Worm (Caenorhabditis elegans) whole organism, mixed stage, embryonic: ENCODE measurements around the gene phat-5.

Experiments used
- elt-1 ChIP-seq: sonication (generic microtip); optimal IDR thresholded peaks from 2 replicates; lab custom pipeline; 2017; ENCODE audit warnings: missing genetic modification characterization, mild to moderate bottlenecking, missing compliant biosample characterization, antibody characterized with exemption, moderate library complexity, borderline replicate concordance; ENCODE audit not compliant: insufficient read depth
- lsy-2 ChIP-seq: fragments of 150-350 bp; optimal IDR thresholded peaks from 2 replicates; lab custom pipeline; 2014; ENCODE audit warnings: missing biosample characterization, missing genetic modification characterization
- mep-1 ChIP-seq: fragments of 150-350 bp; optimal IDR thresholded peaks from 2 replicates; lab custom pipeline; 2017; ENCODE audit warnings: missing biosample characterization, missing genetic modification reagents, missing genetic modification characterization, inconsistent platforms
- nhr-2 ChIP-seq: fragments of 150-350 bp; optimal IDR thresholded peaks from 2 replicates; lab custom pipeline; 2014; ENCODE audit warnings: missing biosample characterization, missing genetic modification characterization
- nhr-237 ChIP-seq: fragments of 150-350 bp; optimal IDR thresholded peaks from 2 replicates; lab custom pipeline; 2014; ENCODE audit warnings: missing biosample characterization, missing genetic modification characterization
- nhr-28 ChIP-seq: fragments of 150-350 bp; optimal IDR thresholded peaks from 2 replicates; lab custom pipeline; 2014; ENCODE audit warnings: missing biosample characterization, missing genetic modification characterization
- pha-4 ChIP-seq: fragments of 150-350 bp; optimal IDR thresholded peaks from 2 replicates; lab custom pipeline; 2018; ENCODE audit warnings: missing biosample characterization, missing genetic modification reagents, missing genetic modification characterization
- unc-62 ChIP-seq: fragments of 150-350 bp; optimal IDR thresholded peaks from 2 replicates; lab custom pipeline; 2014; ENCODE audit warnings: missing biosample characterization, missing genetic modification reagents, missing genetic modification characterization
- zip-8 ChIP-seq: fragments of 150-350 bp; optimal IDR thresholded peaks from 2 replicates; lab custom pipeline; 2014; ENCODE audit warnings: missing biosample characterization, missing genetic modification characterization
- ztf-11 ChIP-seq: fragments of 150-350 bp; optimal IDR thresholded peaks from 2 replicates; lab custom pipeline; 2014; ENCODE audit warnings: missing biosample characterization, missing genetic modification characterization

- TF ChIP-seq unc-62 (GFP tag; lab: Kevin White, UChicago) (no peak), mep-1 (tag; lab: Kevin White, UChicago) (no peak), pha-4 (tag; lab: Kevin White, UChicago) (no peak), lsy-2 (tag; lab: Kevin White, UChicago) (no peak), nhr-237 (tag; lab: Kevin White, UChicago) (no peak), nhr-2 (no peak), zip-8 (tag; lab: Kevin White, UChicago) (no peak), ztf-11 (tag; lab: Kevin White, UChicago) (no peak), nhr-28 (tag; lab: Kevin White, UChicago) (no peak), elt-1 (tag; lab: Kevin White, UChicago) (no peak)
These were observed 41.0 kb downstream of the phat-5 start, which contains the start of gene srh-211 for ce11 chrV:4081283-4081682.
